Worm (Caenorhabditis elegans) whole organism, late embryonic: Measurements from ENCODE around the gene R09A1.3.
A peak's percentile ranks its signal among the peaks of the same experiment; 100 is the strongest.

Experiments
- C38D4.7 ChIP-seq: fragments of 200-800 bp; sonication (Bioruptor generic); optimal IDR thresholded peaks from 2 replicates; lab custom pipeline; 2018; ENCODE audit warnings: mild to moderate bottlenecking, missing genetic modification characterization, moderate library complexity, missing compliant biosample characterization
- F13H6.1 ChIP-seq: sonication (generic microtip); optimal IDR thresholded peaks from 2 replicates; lab custom pipeline; 2016; ENCODE audit warnings: missing genetic modification characterization, missing compliant biosample characterization
- K02D7.2 ChIP-seq: sonication (generic microtip); optimal IDR thresholded peaks from 2 replicates; lab custom pipeline; 2017; ENCODE audit warnings: mild to moderate bottlenecking, missing genetic modification characterization, missing compliant biosample characterization
- K09A11.1 ChIP-seq: sonication (generic microtip); optimal IDR thresholded peaks from 2 replicates; lab custom pipeline; 2017; ENCODE audit warnings: antibody characterized with exemption, mild to moderate bottlenecking, missing genetic modification characterization, missing compliant biosample characterization; ENCODE audit not compliant: insufficient read depth
- T23F11.4 ChIP-seq: fragments of 200-800 bp; sonication (Bioruptor generic); optimal IDR thresholded peaks from 2 replicates; lab custom pipeline; 2018; ENCODE audit warnings: mild to moderate bottlenecking, missing genetic modification characterization, missing compliant biosample characterization
- ahr-1 ChIP-seq: sonication (generic microtip); optimal IDR thresholded peaks from 2 replicates; lab custom pipeline; 2016; ENCODE audit warnings: missing genetic modification characterization, missing compliant biosample characterization
- ama-1 ChIP-seq: fragments of 150-350 bp; optimal IDR thresholded peaks from 2 replicates; lab custom pipeline; 2014
- ceh-14 ChIP-seq: sonication (generic microtip); optimal IDR thresholded peaks from 2 replicates; lab custom pipeline; 2016; ENCODE audit warnings: missing genotype, missing genetic modification characterization, missing compliant biosample characterization
- ceh-18 ChIP-seq: sonication (generic microtip); optimal IDR thresholded peaks from 2 replicates; lab custom pipeline; 2016; ENCODE audit warnings: missing genetic modification characterization, missing compliant biosample characterization
- ceh-2 ChIP-seq: sonication (generic microtip); optimal IDR thresholded peaks from 2 replicates; lab custom pipeline; 2016; ENCODE audit warnings: missing genotype, missing genetic modification characterization, missing compliant biosample characterization
- ceh-22 ChIP-seq: sonication (generic microtip); optimal IDR thresholded peaks from 2 replicates; lab custom pipeline; 2017; ENCODE audit warnings: missing biosample characterization, missing genetic modification characterization
- ceh-30 ChIP-seq: fragments of 150-350 bp; optimal IDR thresholded peaks from 2 replicates; lab custom pipeline; 2014; ENCODE audit warnings: missing biosample characterization, missing genetic modification characterization
- ceh-31 ChIP-seq: sonication (generic microtip); optimal IDR thresholded peaks from 2 replicates; lab custom pipeline; 2016; ENCODE audit warnings: missing genetic modification characterization, missing compliant biosample characterization
- ceh-34 ChIP-seq: sonication (generic microtip); optimal IDR thresholded peaks from 2 replicates; lab custom pipeline; 2016; ENCODE audit warnings: mild to moderate bottlenecking, missing genetic modification characterization, missing compliant biosample characterization
- ceh-45 ChIP-seq: fragments of 200-800 bp; sonication (Bioruptor generic); IDR thresholded peaks from 2 replicates; pipeline ENCODE4 v1.3.6; 2022; ENCODE audit warnings: missing genetic modification reagents, missing genetic modification characterization, missing compliant biosample characterization
- ceh-48 ChIP-seq: sonication (generic microtip); optimal IDR thresholded peaks from 2 replicates; lab custom pipeline; 2016; ENCODE audit warnings: missing genetic modification characterization, inconsistent platforms, missing compliant biosample characterization
- ceh-6 ChIP-seq: fragments of 200-800 bp; sonication (Bioruptor generic); optimal IDR thresholded peaks from 2 replicates; lab custom pipeline; 2018; ENCODE audit warnings: mild to moderate bottlenecking, missing genetic modification characterization, missing compliant biosample characterization
- ceh-9 ChIP-seq: sonication (generic microtip); optimal IDR thresholded peaks from 2 replicates; lab custom pipeline; 2016; ENCODE audit warnings: mild to moderate bottlenecking, missing genetic modification characterization, inconsistent platforms, missing compliant biosample characterization
- che-1 ChIP-seq: sonication (generic microtip); optimal IDR thresholded peaks from 2 replicates; lab custom pipeline; 2016; ENCODE audit warnings: mild to moderate bottlenecking, missing genetic modification characterization, missing compliant biosample characterization
- dmd-4 ChIP-seq: sonication (generic microtip); optimal IDR thresholded peaks from 2 replicates; lab custom pipeline; 2016; ENCODE audit warnings: borderline replicate concordance, missing genetic modification characterization, missing compliant biosample characterization
- dve-1 ChIP-seq: sonication (generic microtip); optimal IDR thresholded peaks from 2 replicates; lab custom pipeline; 2017; ENCODE audit warnings: antibody characterized with exemption, mild to moderate bottlenecking, missing genetic modification characterization, missing compliant biosample characterization
- elt-4 ChIP-seq: sonication (generic microtip); optimal IDR thresholded peaks from 2 replicates; lab custom pipeline; 2016; ENCODE audit warnings: missing genetic modification characterization, missing compliant biosample characterization
- ets-4 ChIP-seq: sonication (generic microtip); optimal IDR thresholded peaks from 2 replicates; lab custom pipeline; 2016; ENCODE audit warnings: missing genetic modification characterization, missing compliant biosample characterization
- eyg-1 ChIP-seq: sonication (generic microtip); optimal IDR thresholded peaks from 2 replicates; lab custom pipeline; 2016; ENCODE audit warnings: missing genotype, missing genetic modification characterization, missing compliant biosample characterization
- fax-1 ChIP-seq: sonication (generic microtip); optimal IDR thresholded peaks from 2 replicates; lab custom pipeline; 2016; ENCODE audit warnings: missing genotype, missing genetic modification characterization, missing compliant biosample characterization
- hlh-15 ChIP-seq: sonication (generic microtip); optimal IDR thresholded peaks from 2 replicates; lab custom pipeline; 2016; ENCODE audit warnings: missing genetic modification characterization, missing compliant biosample characterization
- hlh-30 ChIP-seq: sonication (generic microtip); optimal IDR thresholded peaks from 2 replicates; lab custom pipeline; 2017; ENCODE audit warnings: antibody characterized with exemption, missing genetic modification characterization, missing compliant biosample characterization; ENCODE audit not compliant: insufficient read depth
- hlh-6 ChIP-seq: sonication (generic microtip); optimal IDR thresholded peaks from 2 replicates; lab custom pipeline; 2016; ENCODE audit warnings: missing genotype, missing genetic modification characterization, missing compliant biosample characterization
- hlh-8 ChIP-seq: sonication (generic microtip); optimal IDR thresholded peaks from 2 replicates; lab custom pipeline; 2016; ENCODE audit warnings: missing genotype, missing genetic modification characterization, missing compliant biosample characterization
- lin-11 ChIP-seq: fragments of 200-800 bp; sonication (Bioruptor generic); optimal IDR thresholded peaks from 2 replicates; lab custom pipeline; 2018; ENCODE audit warnings: mild to moderate bottlenecking, missing genetic modification characterization, missing compliant biosample characterization
- mec-3 ChIP-seq: sonication (generic microtip); optimal IDR thresholded peaks from 2 replicates; lab custom pipeline; 2016; ENCODE audit warnings: borderline replicate concordance, missing genetic modification characterization, missing compliant biosample characterization
- nfya-1 ChIP-seq: sonication (generic microtip); optimal IDR thresholded peaks from 2 replicates; lab custom pipeline; 2017; ENCODE audit warnings: missing genetic modification characterization, mild to moderate bottlenecking, missing compliant biosample characterization, antibody characterized with exemption, moderate library complexity
- nhr-11 ChIP-seq: fragments of 150-350 bp; optimal IDR thresholded peaks from 2 replicates; lab custom pipeline; 2014; ENCODE audit warnings: missing biosample characterization, missing genetic modification characterization
- nhr-232 ChIP-seq: sonication (generic microtip); optimal IDR thresholded peaks from 2 replicates; lab custom pipeline; 2016; ENCODE audit warnings: missing genetic modification characterization, missing compliant biosample characterization
- odd-2 ChIP-seq: sonication (generic microtip); optimal IDR thresholded peaks from 2 replicates; lab custom pipeline; 2017; ENCODE audit warnings: antibody characterized with exemption, mild to moderate bottlenecking, missing genetic modification characterization, missing compliant biosample characterization
- pat-9 ChIP-seq: fragments of 200-800 bp; sonication (Bioruptor generic); optimal IDR thresholded peaks from 2 replicates; lab custom pipeline; 2018; ENCODE audit warnings: mild to moderate bottlenecking, missing genetic modification characterization, moderate library complexity, missing compliant biosample characterization
- pax-1 ChIP-seq: fragments of 150-350 bp; optimal IDR thresholded peaks from 2 replicates; lab custom pipeline; 2014; ENCODE audit warnings: missing biosample characterization, missing genetic modification characterization
- pha-2 ChIP-seq: sonication (generic microtip); optimal IDR thresholded peaks from 2 replicates; lab custom pipeline; 2017; ENCODE audit warnings: mild to moderate bottlenecking, missing genetic modification characterization, missing compliant biosample characterization
- pha-4 ChIP-seq: fragments of 150-350 bp; optimal IDR thresholded peaks from 2 replicates; lab custom pipeline; 2018; ENCODE audit warnings: missing biosample characterization, missing genetic modification reagents, missing genetic modification characterization
- ref-2 ChIP-seq: sonication (generic microtip); optimal IDR thresholded peaks from 2 replicates; lab custom pipeline; 2016; ENCODE audit warnings: missing genetic modification characterization, missing compliant biosample characterization
- sdc-2 ChIP-seq: sonication (generic microtip); optimal IDR thresholded peaks from 2 replicates; lab custom pipeline; 2016; ENCODE audit warnings: missing genotype, missing genetic modification characterization, missing compliant biosample characterization
- sox-4 ChIP-seq: sonication (generic microtip); optimal IDR thresholded peaks from 2 replicates; lab custom pipeline; 2017; ENCODE audit warnings: mild to moderate bottlenecking, missing genetic modification characterization, inconsistent platforms, missing compliant biosample characterization
- syd-9 ChIP-seq: sonication (generic microtip); optimal IDR thresholded peaks from 2 replicates; lab custom pipeline; 2016; ENCODE audit warnings: mild to moderate bottlenecking, missing genetic modification characterization, moderate library complexity, missing compliant biosample characterization
- tbx-2 ChIP-seq: sonication (generic microtip); optimal IDR thresholded peaks from 2 replicates; lab custom pipeline; 2016; ENCODE audit warnings: missing genetic modification characterization, missing compliant biosample characterization
- ttx-3 ChIP-seq: sonication (generic microtip); optimal IDR thresholded peaks from 2 replicates; lab custom pipeline; 2016; ENCODE audit warnings: missing genetic modification reagents, missing genetic modification characterization, missing compliant biosample characterization
- unc-3 ChIP-seq, 2 experiments: fragments of 200-800 bp in 1 of 2; sonication (Bioruptor generic) in 1 of 2; sonication (generic microtip) in 1 of 2; conservative IDR thresholded peaks in 1 of 2; optimal IDR thresholded peaks in 1 of 2; 2 replicates each; pipeline versions ENCODE4 v1.3.6 to Lab custom; 2016 to 2022; ENCODE audit warnings: missing compliant biosample characterization in 2 of 2, missing genetic modification characterization in 2 of 2, missing genetic modification reagents in 1 of 2
- unc-42 ChIP-seq: sonication (generic microtip); optimal IDR thresholded peaks from 2 replicates; lab custom pipeline; 2016; ENCODE audit warnings: missing genotype, missing genetic modification characterization, missing compliant biosample characterization
- unc-55 ChIP-seq: sonication (generic microtip); optimal IDR thresholded peaks from 2 replicates; lab custom pipeline; 2017; ENCODE audit warnings: missing biosample characterization, missing genetic modification reagents, missing genetic modification characterization
- zip-5 ChIP-seq: sonication (generic microtip); optimal IDR thresholded peaks from 2 replicates; lab custom pipeline; 2016; ENCODE audit warnings: missing genetic modification characterization, missing compliant biosample characterization
- ztf-16 ChIP-seq: sonication (generic microtip); optimal IDR thresholded peaks from 2 replicates; lab custom pipeline; 2017; ENCODE audit warnings: missing genetic modification characterization, missing compliant biosample characterization

Gene R09A1.3

DNA sequence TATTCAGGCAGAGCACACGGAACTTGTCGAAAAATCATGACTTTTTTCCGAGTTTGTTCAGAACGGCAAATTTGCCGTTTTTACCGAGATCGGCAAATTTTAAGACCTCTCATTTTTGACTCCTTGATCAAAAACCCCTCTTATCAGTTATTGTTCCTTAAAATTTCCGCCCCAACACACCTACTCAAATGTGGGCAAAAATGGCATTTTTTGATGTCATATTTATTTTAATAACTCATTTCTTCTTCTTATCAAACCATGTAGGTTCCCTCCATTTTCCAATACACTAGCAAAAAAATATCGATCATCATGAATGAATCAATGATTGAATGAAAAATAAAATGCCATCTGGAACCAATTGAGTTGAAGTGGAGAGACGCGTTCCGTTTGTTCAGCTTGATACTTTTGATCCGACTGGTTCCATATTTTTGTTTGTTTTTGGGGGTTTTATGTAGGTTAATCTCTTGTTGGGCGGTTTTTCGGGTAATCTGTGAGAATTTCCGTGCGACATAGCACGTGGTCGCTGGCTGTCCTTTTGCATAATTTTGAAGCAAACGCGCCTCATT lies 50.3 kb downstream of the R09A1.3 start:
- no peak for TF ChIP-seq nhr-11 (tag; lab: Kevin White, UChicago)
- TF ChIP-seq ceh-6 (GFP tag; lab: Kevin White, UChicago), result no peak
- no peak for TF ChIP-seq ceh-34 (tag; lab: Kevin White, UChicago)
- no peak for TF ChIP-seq ceh-48
- no peak for TF ChIP-seq ref-2 (tag; lab: Kevin White, UChicago)

DNA sequence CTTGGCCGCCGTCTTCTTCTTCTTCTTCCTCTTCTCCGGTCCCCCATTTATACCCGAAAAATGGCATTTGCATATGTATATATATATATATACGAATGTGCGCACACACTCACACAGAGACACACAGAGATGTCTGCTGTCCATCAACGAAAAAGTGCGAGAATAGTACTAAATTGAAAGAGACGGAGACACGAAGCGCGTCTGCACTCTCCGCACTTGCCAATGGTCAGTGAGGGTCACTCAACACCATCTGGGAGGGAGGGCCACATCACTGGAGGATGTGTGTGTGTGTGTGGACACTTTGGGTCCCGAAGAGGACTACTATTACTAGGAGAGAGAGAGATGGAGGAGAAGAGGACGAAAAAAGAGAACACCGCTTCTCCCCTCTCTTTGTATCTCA lies 51.7 kb downstream of the R09A1.3 start:
- TF ChIP-seq ceh-14 (tag; lab: Kevin White, UChicago), result no peak
- no peak for TF ChIP-seq ahr-1
- TF ChIP-seq ama-1 (lab: Kevin White, UChicago), result no peak
- no peak for TF ChIP-seq ztf-16
- TF ChIP-seq ceh-48, result no peak
- no peak for TF ChIP-seq dve-1 (tag; lab: Kevin White, UChicago)
- no peak for TF ChIP-seq pat-9 (tag; lab: Kevin White, UChicago)
- TF ChIP-seq ceh-31 (tag; lab: Kevin White, UChicago), result peak; percentile 66
- TF ChIP-seq ceh-2 (tag; lab: Kevin White, UChicago), result peak; percentile 37
- peak; percentile 49 for TF ChIP-seq eyg-1 (tag; lab: Kevin White, UChicago)
- TF ChIP-seq nhr-232 (tag; lab: Kevin White, UChicago), result no peak
- TF ChIP-seq odd-2 (tag; lab: Kevin White, UChicago), result no peak
- peak; percentile 7 for TF ChIP-seq ceh-30 (tag; lab: Kevin White, UChicago)
- peak; percentile 75 for TF ChIP-seq hlh-8 (tag; lab: Kevin White, UChicago)
- TF ChIP-seq sox-4, result no peak
- no peak for TF ChIP-seq unc-3 (GFP tag; conservative IDR thresholded peaks at IDR 0.05; lab: Robert Waterston, UW)
- TF ChIP-seq unc-3 (tag; optimal IDR thresholded peaks at IDR 0.05; lab: Kevin White, UChicago), result no peak
- peak; percentile 79 for TF ChIP-seq ceh-34 (tag; lab: Kevin White, UChicago)
- TF ChIP-seq ceh-18 (tag; lab: Kevin White, UChicago), result peak; percentile 18
- TF ChIP-seq K02D7.2, result no peak
- TF ChIP-seq lin-11 (tag; lab: Kevin White, UChicago), result no peak
- no peak for TF ChIP-seq mec-3 (tag; lab: Kevin White, UChicago)
- TF ChIP-seq fax-1 (tag; lab: Kevin White, UChicago), result no peak
- TF ChIP-seq ets-4 (tag; lab: Kevin White, UChicago), result no peak
- TF ChIP-seq hlh-30 (tag; lab: Kevin White, UChicago), result peak; percentile 34
- no peak for TF ChIP-seq elt-4 (tag; lab: Kevin White, UChicago)
- peak; percentile 18 for TF ChIP-seq syd-9
- TF ChIP-seq tbx-2 (tag; lab: Kevin White, UChicago), result peak; percentile 30
- no peak for TF ChIP-seq ceh-45 (GFP tag; lab: Robert Waterston, UW)
- no peak for TF ChIP-seq C38D4.7 (GFP tag; lab: Kevin White, UChicago)
- peak; percentile 97 for TF ChIP-seq unc-55 (GFP tag; lab: Kevin White, UChicago)
- TF ChIP-seq hlh-15, result no peak
- no peak for TF ChIP-seq ttx-3 (tag; lab: Kevin White, UChicago)
- TF ChIP-seq zip-5 (tag; lab: Kevin White, UChicago), result no peak
- TF ChIP-seq pax-1 (tag; lab: Kevin White, UChicago), result no peak
- TF ChIP-seq K09A11.1 (tag; lab: Kevin White, UChicago), result no peak
- TF ChIP-seq F13H6.1 (tag; lab: Kevin White, UChicago), result peak; percentile 69
- TF ChIP-seq pha-2, result peak; percentile 28
- TF ChIP-seq ceh-9 (tag; lab: Kevin White, UChicago), result no peak
- TF ChIP-seq ceh-22 (tag; lab: Kevin White, UChicago), result no peak
- TF ChIP-seq ref-2 (tag; lab: Kevin White, UChicago), result peak; percentile 54
- TF ChIP-seq sdc-2 (tag; lab: Kevin White, UChicago), result peak; percentile 25
- no peak for TF ChIP-seq T23F11.4 (GFP tag; lab: Kevin White, UChicago)
- TF ChIP-seq nhr-11 (tag; lab: Kevin White, UChicago), result no peak
- TF ChIP-seq unc-42 (tag; lab: Kevin White, UChicago), result peak; percentile 13
- TF ChIP-seq pha-4 (tag; lab: Kevin White, UChicago), result no peak
- no peak for TF ChIP-seq dmd-4 (tag; lab: Kevin White, UChicago)
- TF ChIP-seq che-1 (tag; lab: Kevin White, UChicago), result no peak
- TF ChIP-seq nfya-1 (tag; lab: Kevin White, UChicago), result peak; percentile 79
- no peak for TF ChIP-seq hlh-6 (tag; lab: Kevin White, UChicago)
